Fruit fly (Drosophila melanogaster): ENCODE data around the gene Ssb-c31a.

- TF ChIP-seq ttk (optimal IDR thresholded peaks at IDR 0.05) (no peak), psq (optimal IDR thresholded peaks at IDR 0.05) (no peak), Sin3A (optimal IDR thresholded peaks at IDR 0.05) (no peak), h (optimal IDR thresholded peaks at IDR 0.05) (no peak)
Observed at dm6 chr2L:8196757-8197530, 14.2 kb upstream of the Ssb-c31a start, which contains the start of the genes CG8475 and CG8460.
